Worm (Caenorhabditis elegans): ENCODE measurements around the gene C06E4.5.

ce11 chrIV:7285839-7286238, 31.0 kb downstream of the C06E4.5 start, which contains the start of gene C06E4.8:
- TF ChIP-seq ceh-16 (tag; optimal IDR thresholded peaks at IDR 0.05) = no peak
- TF ChIP-seq nhr-77 (tag; optimal IDR thresholded peaks at IDR 0.05) = no peak
- TF ChIP-seq skn-1 (tag; optimal IDR thresholded peaks at IDR 0.05) = no peak
- TF ChIP-seq nhr-12 (tag; optimal IDR thresholded peaks at IDR 0.05) = no peak
- TF ChIP-seq ZK546.5 (tag; optimal IDR thresholded peaks at IDR 0.05) = no peak
- TF ChIP-seq nhr-10 (tag; optimal IDR thresholded peaks at IDR 0.05) = no peak
- no peak for TF ChIP-seq elt-1 (tag; optimal IDR thresholded peaks at IDR 0.05)
- no peak for TF ChIP-seq unc-62 (GFP tag; optimal IDR thresholded peaks at IDR 0.05)
